Worm (Caenorhabditis elegans) whole organism, mixed stage, embryonic: Measurements from ENCODE around the gene C49F5.6.

Experiments
- ces-1 ChIP-seq: fragments of 150-350 bp; optimal IDR thresholded peaks from 2 replicates; lab custom pipeline; 2014; ENCODE audit warnings: missing biosample characterization, missing genetic modification reagents, missing genetic modification characterization
- ham-2 ChIP-seq: fragments of 200-800 bp; sonication (Bioruptor generic); optimal IDR thresholded peaks from 2 replicates; lab custom pipeline; 2018; ENCODE audit warnings: mild to moderate bottlenecking, missing genetic modification characterization, missing compliant biosample characterization
- lsy-2 ChIP-seq: fragments of 150-350 bp; optimal IDR thresholded peaks from 2 replicates; lab custom pipeline; 2014; ENCODE audit warnings: missing biosample characterization, missing genetic modification characterization
- mep-1 ChIP-seq: fragments of 150-350 bp; optimal IDR thresholded peaks from 2 replicates; lab custom pipeline; 2017; ENCODE audit warnings: missing biosample characterization, missing genetic modification reagents, missing genetic modification characterization, inconsistent platforms
- nhr-12 ChIP-seq: fragments of 150-350 bp; optimal IDR thresholded peaks from 2 replicates; lab custom pipeline; 2014; ENCODE audit warnings: missing biosample characterization, missing genetic modification characterization
- nhr-2 ChIP-seq: fragments of 150-350 bp; optimal IDR thresholded peaks from 2 replicates; lab custom pipeline; 2014; ENCODE audit warnings: missing biosample characterization, missing genetic modification characterization
- nhr-237 ChIP-seq: fragments of 150-350 bp; optimal IDR thresholded peaks from 2 replicates; lab custom pipeline; 2014; ENCODE audit warnings: missing biosample characterization, missing genetic modification characterization
- pha-4 ChIP-seq: fragments of 150-350 bp; optimal IDR thresholded peaks from 2 replicates; lab custom pipeline; 2018; ENCODE audit warnings: missing biosample characterization, missing genetic modification reagents, missing genetic modification characterization
- snpc-4 ChIP-seq: fragments of 150-350 bp; optimal IDR thresholded peaks from 2 replicates; lab custom pipeline; 2014; ENCODE audit warnings: missing biosample characterization, missing genetic modification characterization
- sptf-1 ChIP-seq: sonication (generic microtip); optimal IDR thresholded peaks from 2 replicates; lab custom pipeline; 2017; ENCODE audit warnings: mild to moderate bottlenecking, missing genetic modification characterization, moderate library complexity, missing compliant biosample characterization
- unc-62 ChIP-seq: fragments of 150-350 bp; optimal IDR thresholded peaks from 2 replicates; lab custom pipeline; 2014; ENCODE audit warnings: missing biosample characterization, missing genetic modification reagents, missing genetic modification characterization
- ztf-11 ChIP-seq: fragments of 150-350 bp; optimal IDR thresholded peaks from 2 replicates; lab custom pipeline; 2014; ENCODE audit warnings: missing biosample characterization, missing genetic modification characterization

- no peak for TF ChIP-seq lsy-2 (tag; lab: Kevin White, UChicago)
- no peak for TF ChIP-seq pha-4 (tag; lab: Kevin White, UChicago)
- no peak for TF ChIP-seq mep-1 (tag; lab: Kevin White, UChicago)
- TF ChIP-seq ham-2 (GFP tag; lab: Kevin White, UChicago): no peak
- no peak for TF ChIP-seq nhr-237 (tag; lab: Kevin White, UChicago)
- no peak for TF ChIP-seq ztf-11 (tag; lab: Kevin White, UChicago)
- TF ChIP-seq nhr-2 (tag; lab: Kevin White, UChicago): no peak
- no peak for TF ChIP-seq unc-62 (GFP tag; lab: Kevin White, UChicago)
- no peak for TF ChIP-seq nhr-12
- no peak for TF ChIP-seq snpc-4 (tag; lab: Kevin White, UChicago)
- no peak for TF ChIP-seq ces-1 (GFP tag; lab: Kevin White, UChicago)
- TF ChIP-seq sptf-1 (tag; lab: Kevin White, UChicago): no peak
Measured at ce11 chrX:12033937-12034336, 45.8 kb downstream of the C49F5.6 start, which contains the start of gene tsp-20.
